Worm (Caenorhabditis elegans) whole organism, L4 larva: Measurements from ENCODE around the gene brc-2.

Experiments used
- D1046.2 ChIP-seq: fragments of 200-800 bp; sonication (Bioruptor generic); IDR thresholded peaks from 2 replicates; pipeline ENCODE4 v1.3.6; 2022; ENCODE audit warnings: missing genetic modification characterization, missing compliant biosample characterization
- F10B5.3 ChIP-seq: sonication (generic microtip); optimal IDR thresholded peaks from 2 replicates; lab custom pipeline; 2016; ENCODE audit warnings: mild to moderate bottlenecking, missing genetic modification characterization, missing compliant biosample characterization
- F26F4.8 ChIP-seq: fragments of 200-800 bp; sonication (Bioruptor generic); conservative IDR thresholded peaks from 2 replicates; pipeline ENCODE4 v1.3.6; 2022; ENCODE audit warnings: missing genetic modification characterization, missing compliant biosample characterization
- F37D6.2 ChIP-seq: sonication (generic microtip); optimal IDR thresholded peaks from 2 replicates; lab custom pipeline; 2016; ENCODE audit warnings: mild to moderate bottlenecking, missing genetic modification characterization, missing compliant biosample characterization
- F49E8.2 ChIP-seq: sonication (generic microtip); optimal IDR thresholded peaks from 2 replicates; lab custom pipeline; 2016; ENCODE audit warnings: missing compliant biosample characterization, mild to moderate bottlenecking, missing genetic modification characterization, borderline replicate concordance
- R02D3.7 ChIP-seq: fragments of 150-350 bp; sonication (generic microtip); optimal IDR thresholded peaks from 3 replicates; lab custom pipeline; 2014; ENCODE audit warnings: missing biosample characterization, missing genetic modification characterization
- T26A8.4 ChIP-seq: fragments of 200-800 bp; sonication (Bioruptor generic); IDR thresholded peaks from 2 replicates; pipeline ENCODE4 v1.3.6; 2022; ENCODE audit warnings: missing genetic modification characterization, missing compliant biosample characterization
- Y48G9A.11 ChIP-seq: fragments of 200-800 bp; sonication (Bioruptor generic); IDR thresholded peaks from 2 replicates; pipeline ENCODE4 v1.3.6; 2022; ENCODE audit warnings: missing genetic modification reagents, missing genetic modification characterization, missing compliant biosample characterization
- Y5F2A.4 ChIP-seq: fragments of 200-800 bp; sonication (Bioruptor generic); optimal IDR thresholded peaks from 2 replicates; lab custom pipeline; 2018; ENCODE audit warnings: mild to moderate bottlenecking, missing genetic modification characterization, missing compliant biosample characterization
- Y75B8A.6 ChIP-seq: fragments of 200-800 bp; sonication (Bioruptor generic); IDR thresholded peaks from 2 replicates; pipeline ENCODE4 v1.3.6; 2022; ENCODE audit warnings: missing genetic modification reagents, missing genetic modification characterization, missing compliant biosample characterization
- ZK546.5 ChIP-seq, 2 experiments: sonication (generic microtip); optimal IDR thresholded peaks; 2 replicates each; lab custom pipeline; 2017; ENCODE audit warnings: missing biosample characterization in 2 of 2, missing genetic modification characterization in 2 of 2
- aha-1 ChIP-seq: fragments of 150-350 bp; peaks from one replicate; lab custom pipeline; 2014; ENCODE audit warnings: missing biosample characterization, missing genetic modification characterization
- ceh-44 ChIP-seq: fragments of 200-800 bp; sonication (Bioruptor generic); IDR thresholded peaks from 2 replicates; pipeline ENCODE4 v1.3.6; 2022; ENCODE audit warnings: missing genetic modification reagents, missing genetic modification characterization, missing compliant biosample characterization
- ceh-82 ChIP-seq: sonication (generic microtip); optimal IDR thresholded peaks from 2 replicates; lab custom pipeline; 2017; ENCODE audit warnings: missing biosample characterization, missing genetic modification characterization
- ces-1 ChIP-seq: fragments of 150-350 bp; sonication (generic microtip); optimal IDR thresholded peaks from 4 replicates; lab custom pipeline; 2014; ENCODE audit warnings: missing biosample characterization, missing genetic modification reagents, missing genetic modification characterization
- ctbp-1 ChIP-seq: fragments of 200-800 bp; sonication (Bioruptor generic); IDR thresholded peaks from 2 replicates; pipeline ENCODE4 v1.3.6; 2022; ENCODE audit warnings: missing genetic modification reagents, missing genetic modification characterization, missing compliant biosample characterization
- daf-12 ChIP-seq: fragments of 150-350 bp; optimal IDR thresholded peaks from 2 replicates; lab custom pipeline; 2014; ENCODE audit warnings: missing biosample characterization, missing genetic modification reagents, missing genetic modification characterization
- daf-16 ChIP-seq, 3 experiments: sonication (generic microtip); optimal IDR thresholded peaks; 2 replicates each; lab custom pipeline; 2016 to 2017; ENCODE audit warnings: missing genetic modification characterization in 3 of 3, missing genetic modification reagents in 3 of 3, mild to moderate bottlenecking in 2 of 3, missing compliant biosample characterization in 2 of 3, missing biosample characterization in 1 of 3, moderate library complexity in 1 of 3
- daf-8 ChIP-seq: fragments of 200-800 bp; sonication (Bioruptor generic); IDR thresholded peaks from 2 replicates; pipeline ENCODE4 v1.3.6; 2022; ENCODE audit warnings: missing genetic modification characterization, missing compliant biosample characterization
- dmd-6 ChIP-seq: fragments of 200-800 bp; sonication (Bioruptor generic); IDR thresholded peaks from 2 replicates; pipeline ENCODE4 v1.3.6; 2022; ENCODE audit warnings: missing genetic modification reagents, missing genetic modification characterization, missing compliant biosample characterization
- dmd-8 ChIP-seq: fragments of 200-800 bp; sonication (Bioruptor generic); IDR thresholded peaks from 2 replicates; pipeline ENCODE4 v1.3.6; 2022; ENCODE audit warnings: missing genetic modification characterization, missing compliant biosample characterization
- dmd-9 ChIP-seq: fragments of 200-800 bp; sonication (Bioruptor generic); IDR thresholded peaks from 2 replicates; pipeline ENCODE4 v1.3.6; 2022; ENCODE audit warnings: missing genetic modification reagents, missing genetic modification characterization, missing compliant biosample characterization
- duxl-1 ChIP-seq: sonication (generic microtip); optimal IDR thresholded peaks from 2 replicates; lab custom pipeline; 2016; ENCODE audit warnings: mild to moderate bottlenecking, missing genetic modification characterization, moderate library complexity, missing compliant biosample characterization; ENCODE audit not compliant: poor library complexity
- egl-27 ChIP-seq: sonication (generic microtip); optimal IDR thresholded peaks from 3 replicates; lab custom pipeline; 2017; ENCODE audit warnings: missing biosample characterization, missing genetic modification reagents, missing genetic modification characterization
- egl-43 ChIP-seq: fragments of 200-800 bp; sonication (Bioruptor generic); IDR thresholded peaks from 2 replicates; pipeline ENCODE4 v1.3.6; 2022; ENCODE audit warnings: missing genetic modification reagents, missing genetic modification characterization, missing compliant biosample characterization
- fkh-10 ChIP-seq: fragments of 150-350 bp; optimal IDR thresholded peaks from 2 replicates; lab custom pipeline; 2014; ENCODE audit warnings: missing biosample characterization, missing genetic modification reagents, missing genetic modification characterization
- hlh-30 ChIP-seq: sonication (generic microtip); optimal IDR thresholded peaks from 2 replicates; lab custom pipeline; 2017; ENCODE audit warnings: antibody characterized with exemption, mild to moderate bottlenecking, missing genetic modification characterization, missing compliant biosample characterization; ENCODE audit not compliant: insufficient read depth
- hmg-1.1 ChIP-seq: fragments of 200-800 bp; sonication (Bioruptor generic); IDR thresholded peaks from 2 replicates; pipeline ENCODE4 v1.3.6; 2022; ENCODE audit warnings: missing genetic modification reagents, missing genetic modification characterization, missing compliant biosample characterization
- lim-7 ChIP-seq: fragments of 200-800 bp; sonication (Bioruptor generic); IDR thresholded peaks from 2 replicates; pipeline ENCODE4 v1.3.6; 2022; ENCODE audit warnings: missing genetic modification characterization, missing compliant biosample characterization
- lin-13 ChIP-seq: fragments of 150-350 bp; optimal IDR thresholded peaks from 2 replicates; lab custom pipeline; 2014; ENCODE audit warnings: missing biosample characterization, missing genetic modification reagents, missing genetic modification characterization
- lin-29 ChIP-seq: fragments of 200-800 bp; sonication (Bioruptor generic); IDR thresholded peaks from 2 replicates; pipeline ENCODE4 v1.3.6; 2022; ENCODE audit warnings: missing genetic modification reagents, missing genetic modification characterization, missing compliant biosample characterization
- lin-39 ChIP-seq: fragments of 150-350 bp; optimal IDR thresholded peaks from 2 replicates; lab custom pipeline; 2014; ENCODE audit warnings: missing biosample characterization, missing genetic modification reagents, missing genetic modification characterization
- lsy-2 ChIP-seq, 2 experiments: fragments of 150-350 bp in 1 of 2; sonication (generic microtip) in 1 of 2; optimal IDR thresholded peaks; 2 replicates each; lab custom pipeline; 2014 to 2017; ENCODE audit warnings: missing biosample characterization in 2 of 2, missing genetic modification characterization in 2 of 2
- mdt-29 ChIP-seq: fragments of 200-800 bp; sonication (Bioruptor generic); IDR thresholded peaks from 2 replicates; pipeline ENCODE4 v1.3.6; 2022; ENCODE audit warnings: missing genetic modification reagents, missing genetic modification characterization, missing compliant biosample characterization
- mxl-2 ChIP-seq: fragments of 200-800 bp; sonication (Bioruptor generic); conservative IDR thresholded peaks from 2 replicates; pipeline ENCODE4 v1.3.6; 2022; ENCODE audit warnings: missing genetic modification reagents, missing genetic modification characterization, missing compliant biosample characterization
- nhr-10 ChIP-seq: fragments of 150-350 bp; optimal IDR thresholded peaks from 2 replicates; lab custom pipeline; 2014; ENCODE audit warnings: missing biosample characterization, missing genetic modification characterization
- nhr-237 ChIP-seq: sonication (generic microtip); optimal IDR thresholded peaks from 2 replicates; lab custom pipeline; 2017; ENCODE audit warnings: missing biosample characterization, missing genetic modification characterization
- nhr-48 ChIP-seq: sonication (generic microtip); optimal IDR thresholded peaks from 2 replicates; lab custom pipeline; 2016; ENCODE audit warnings: mild to moderate bottlenecking, missing genetic modification characterization, missing compliant biosample characterization
- rbr-2 ChIP-seq: sonication (generic microtip); optimal IDR thresholded peaks from 2 replicates; lab custom pipeline; 2016; ENCODE audit warnings: missing genotype, missing genetic modification characterization, missing compliant biosample characterization
- sdz-12 ChIP-seq: fragments of 200-800 bp; sonication (Bioruptor generic); optimal IDR thresholded peaks from 2 replicates; lab custom pipeline; 2018; ENCODE audit warnings: mild to moderate bottlenecking, missing genetic modification characterization, missing compliant biosample characterization
- skn-1 ChIP-seq: fragments of 150-350 bp; optimal IDR thresholded peaks from 2 replicates; lab custom pipeline; 2014; ENCODE audit warnings: missing biosample characterization, missing genetic modification characterization
- spr-3 ChIP-seq: fragments of 200-800 bp; sonication (Bioruptor generic); optimal IDR thresholded peaks from 2 replicates; lab custom pipeline; 2018; ENCODE audit warnings: mild to moderate bottlenecking, missing genetic modification characterization, missing compliant biosample characterization
- tra-1 ChIP-seq: fragments of 200-800 bp; sonication (Bioruptor generic); IDR thresholded peaks from 2 replicates; pipeline ENCODE4 v1.3.6; 2022; ENCODE audit warnings: missing genetic modification reagents, missing genetic modification characterization, missing compliant biosample characterization
- unc-130 ChIP-seq: sonication (generic microtip); optimal IDR thresholded peaks from 2 replicates; lab custom pipeline; 2016; ENCODE audit warnings: missing genetic modification reagents, missing genetic modification characterization, missing compliant biosample characterization
- unc-62 ChIP-seq, 3 experiments: fragments of 150-350 bp in 1 of 3; sonication (generic microtip); optimal IDR thresholded peaks in 2 of 3; peaks in 1 of 3; 1 replicate in 1 of 3; 2 replicates in 2 of 3; lab custom pipeline; 2014 to 2017; ENCODE audit warnings: missing biosample characterization in 3 of 3, missing genetic modification characterization in 3 of 3, missing genetic modification reagents in 3 of 3, missing genotype in 1 of 3
- vab-7 ChIP-seq: fragments of 200-800 bp; sonication (Bioruptor generic); IDR thresholded peaks from 2 replicates; pipeline ENCODE4 v1.3.6; 2022; ENCODE audit warnings: missing genetic modification reagents, missing genetic modification characterization, missing compliant biosample characterization
- zfp-2 ChIP-seq: sonication (generic microtip); optimal IDR thresholded peaks from 2 replicates; lab custom pipeline; 2016; ENCODE audit warnings: mild to moderate bottlenecking, missing genetic modification characterization, missing compliant biosample characterization
- zip-11 ChIP-seq: fragments of 200-800 bp; sonication (Bioruptor generic); IDR thresholded peaks from 2 replicates; pipeline ENCODE4 v1.3.6; 2022; ENCODE audit warnings: missing genetic modification characterization, missing compliant biosample characterization
- zip-2 ChIP-seq: fragments of 150-350 bp; optimal IDR thresholded peaks from 2 replicates; lab custom pipeline; 2014; ENCODE audit warnings: missing biosample characterization, missing genetic modification characterization
- ztf-7 ChIP-seq: fragments of 150-350 bp; optimal IDR thresholded peaks from 2 replicates; lab custom pipeline; 2014; ENCODE audit warnings: missing biosample characterization, missing genetic modification characterization

The brc-2 gene

DNA sequence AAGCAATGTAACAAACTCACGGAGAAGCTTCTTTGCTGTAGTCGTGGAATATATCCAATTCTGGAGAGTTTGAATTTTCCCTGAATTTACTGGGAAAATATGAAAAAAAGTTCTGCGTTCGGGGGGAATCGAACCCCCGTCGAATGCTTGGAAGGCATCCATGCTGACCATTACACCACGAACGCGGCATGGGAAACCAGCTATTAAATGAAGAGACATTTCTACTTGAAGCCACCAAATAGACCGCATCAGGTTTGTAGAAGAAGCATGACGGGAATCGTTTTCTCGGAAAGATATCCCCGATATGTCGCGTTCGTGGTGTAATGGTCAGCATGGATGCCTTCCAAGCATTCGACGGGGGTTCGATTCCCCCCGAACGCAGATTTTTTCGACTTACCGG lies 14.4 kb downstream of the brc-2 start:
- TF ChIP-seq lin-39 (no peak), daf-16 (GFP tag; optimal IDR thresholded peaks at IDR 0.05; lab: Kevin White, UChicago) (peak; percentile 23 to 36), daf-16 (tag; optimal IDR thresholded peaks at IDR 0.05; lab: Kevin White, UChicago) (peak; percentile 32), unc-62 (GFP tag; optimal IDR thresholded peaks at IDR 0.05 in 1 of 2; lab: Kevin White, UChicago) (peak in 1 of 2 experiments; percentile 7), unc-62 (tag; optimal IDR thresholded peaks at IDR 0.05; lab: Kevin White, UChicago) (no peak), D1046.2 (GFP tag; lab: Robert Waterston, UW) (no peak), R02D3.7 (tag; lab: Kevin White, UChicago) (no peak), egl-43 (peak; percentile 84), F26F4.8 (GFP tag; lab: Robert Waterston, UW) (peak; percentile 73), dmd-9 (GFP tag; lab: Robert Waterston, UW) (0 out of 2 replicates have a peak, but pooled peaks have one; percentile 17), Y48G9A.11 (GFP tag; lab: Robert Waterston, UW) (peak; percentile 64), dmd-6 (GFP tag; lab: Robert Waterston, UW) (0 out of 2 replicates have a peak, but pooled peaks have one; percentile 43), aha-1 (tag; lab: Kevin White, UChicago) (no peak), lim-7 (peak; percentile 87), zip-2 (tag; lab: Kevin White, UChicago) (peak; percentile 66), daf-12 (no peak), ceh-44 (GFP tag; lab: Robert Waterston, UW) (peak; percentile 57; the same call in 1 of the 2 replicates), spr-3 (GFP tag; lab: Kevin White, UChicago) (peak; percentile 19), hlh-30 (tag; lab: Kevin White, UChicago) (peak; percentile 43), unc-130 (GFP tag; lab: Kevin White, UChicago) (no peak), T26A8.4 (GFP tag; lab: Robert Waterston, UW) (peak; percentile 80), daf-8 (GFP tag; lab: Robert Waterston, UW) (no peak), egl-27 (tag; lab: Kevin White, UChicago) (no peak), ctbp-1 (GFP tag; lab: Robert Waterston, UW) (peak; percentile 73; the same call in 1 of the 2 replicates), vab-7 (GFP tag; lab: Robert Waterston, UW) (peak; percentile 71), mdt-29 (GFP tag; lab: Robert Waterston, UW) (no peak), nhr-48 (tag; lab: Kevin White, UChicago) (peak; percentile 45), dmd-8 (GFP tag; lab: Robert Waterston, UW) (peak; percentile 81), duxl-1 (tag; lab: Kevin White, UChicago) (peak; percentile 25), F37D6.2 (peak; percentile 18), nhr-237 (tag; lab: Kevin White, UChicago) (no peak), hmg-1.1 (GFP tag; lab: Robert Waterston, UW) (peak; percentile 70), mxl-2 (GFP tag; lab: Robert Waterston, UW) (0 out of 2 replicates have a peak, but pooled peaks have one; percentile 55), lin-13 (GFP tag; lab: Kevin White, UChicago) (peak; percentile 46), lsy-2 (tag; optimal IDR thresholded peaks at IDR 0.05; lab: Kevin White, UChicago) (peak in 1 of 2 experiments; percentile 48), ces-1 (GFP tag; lab: Kevin White, UChicago) (no peak), ZK546.5 (tag; optimal IDR thresholded peaks at IDR 0.05; lab: Kevin White, UChicago) (no peak), F49E8.2 (tag; lab: Kevin White, UChicago) (peak; percentile 33), ztf-7 (no peak), nhr-10 (no peak), F10B5.3 (peak; percentile 16), ceh-82 (tag; lab: Kevin White, UChicago) (no peak), sdz-12 (GFP tag; lab: Kevin White, UChicago) (no peak), rbr-2 (tag; lab: Kevin White, UChicago) (peak; percentile 39), skn-1 (tag; lab: Kevin White, UChicago) (no peak), zip-11 (GFP tag; lab: Robert Waterston, UW) (no peak), Y75B8A.6 (GFP tag; lab: Robert Waterston, UW) (peak; percentile 74; the same call in 1 of the 2 replicates), fkh-10 (GFP tag; lab: Kevin White, UChicago) (no peak), tra-1 (GFP tag; lab: Robert Waterston, UW) (peak; percentile 77), zfp-2 (tag; lab: Kevin White, UChicago) (peak; percentile 24), lin-29 (GFP tag; lab: Robert Waterston, UW) (0 out of 2 replicates have a peak, but pooled peaks have one; percentile 25), Y5F2A.4 (GFP tag; lab: Kevin White, UChicago) (peak; percentile 63)
